Worm (Caenorhabditis elegans): Measurements from ENCODE around the gene srx-84.

The srx-84 gene

DNA sequence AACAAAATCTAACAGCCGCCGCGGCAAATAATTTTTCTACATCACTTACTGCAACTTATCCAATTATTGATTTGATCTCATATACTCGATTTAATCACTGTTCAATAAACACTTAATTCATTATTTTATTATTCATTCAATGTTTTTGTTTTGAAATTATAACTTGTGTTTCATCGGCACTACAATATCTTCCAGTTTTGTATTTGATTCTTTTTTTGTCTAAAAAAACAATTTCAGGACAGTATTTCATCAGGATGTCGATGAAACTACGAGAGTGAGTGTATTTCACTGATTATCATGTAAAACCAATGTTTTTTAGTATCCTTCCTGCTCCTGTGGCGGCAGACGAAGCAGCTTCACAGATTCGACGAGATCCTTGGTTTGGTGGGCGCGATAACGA lies 46.3 kb downstream of the srx-84 start, which contains the start of gene skp-1:
skp-1 (plus strand) TSS at position 238 of the 400 bp plus-strand sequence.
- no peak for TF ChIP-seq ceh-30 (tag; optimal IDR thresholded peaks at IDR 0.05)
- no peak for TF ChIP-seq odd-2 (tag; optimal IDR thresholded peaks at IDR 0.05)
- TF ChIP-seq T23F11.4 (GFP tag; optimal IDR thresholded peaks at IDR 0.05), result no peak
- no peak for TF ChIP-seq ceh-19 (GFP tag; optimal IDR thresholded peaks at IDR 0.05)
- TF ChIP-seq pag-3 (tag; optimal IDR thresholded peaks at IDR 0.05; ENCODE audit: borderline replicate concordance), result no peak
- TF ChIP-seq pat-9 (tag; optimal IDR thresholded peaks at IDR 0.05), result no peak
- TF ChIP-seq unc-86 (tag; optimal IDR thresholded peaks at IDR 0.05), result no peak
- TF ChIP-seq sox-2 (GFP tag; IDR thresholded peaks at IDR 0.05), result no peak
- TF ChIP-seq lin-11 (tag; optimal IDR thresholded peaks at IDR 0.05), result no peak
- no peak for TF ChIP-seq nhr-11 (tag; optimal IDR thresholded peaks at IDR 0.05)

DNA sequence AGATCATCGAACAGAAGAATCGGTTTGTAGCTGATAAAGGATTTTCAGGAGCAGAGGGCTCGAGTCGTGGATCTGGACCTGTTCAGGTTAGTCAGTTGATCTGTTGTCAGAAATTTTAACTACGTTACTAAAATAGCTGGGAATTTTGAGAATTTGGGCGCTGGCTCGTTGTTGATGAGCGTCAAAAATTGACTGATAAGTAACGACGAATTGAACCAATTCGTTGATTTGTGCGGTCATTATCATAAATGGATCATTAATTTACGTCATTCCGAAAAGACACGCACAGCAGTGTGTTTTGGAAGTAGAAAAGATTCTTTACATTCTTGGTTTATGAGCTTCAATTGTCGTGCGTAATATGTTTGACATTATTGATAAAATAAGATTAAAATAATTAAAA lies 48.9 kb downstream of the srx-84 start:
- TF ChIP-seq ceh-31 (tag; optimal IDR thresholded peaks at IDR 0.05) (no peak), elt-2 (tag; optimal IDR thresholded peaks at IDR 0.05) (peak; percentile 46)

DNA sequence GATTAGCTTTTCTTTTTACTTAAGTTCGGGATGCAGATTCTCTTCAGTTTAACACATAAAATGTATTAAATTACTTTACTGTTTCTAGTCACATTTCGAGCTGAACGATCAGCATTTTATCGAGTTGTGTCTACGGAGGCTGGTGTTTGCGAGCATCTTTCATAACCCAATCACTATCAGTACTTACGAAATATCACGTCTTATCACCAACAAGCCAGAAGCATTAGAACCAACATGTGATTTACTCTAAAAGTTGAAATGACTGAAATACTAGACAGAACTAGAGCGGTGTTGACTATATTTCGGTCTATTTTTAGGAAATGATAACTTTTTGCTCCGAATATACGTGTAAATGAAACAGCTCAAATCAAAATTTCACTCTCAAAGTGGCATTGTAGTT lies 49.5 kb downstream of the srx-84 start:
- TF ChIP-seq elt-4 (tag; optimal IDR thresholded peaks at IDR 0.05), result no peak
- no peak for TF ChIP-seq hlh-15 (tag; optimal IDR thresholded peaks at IDR 0.05)
- no peak for TF ChIP-seq pqm-1 (tag; optimal IDR thresholded peaks at IDR 0.05)
- no peak for TF ChIP-seq C38D4.7 (GFP tag; optimal IDR thresholded peaks at IDR 0.05)

DNA sequence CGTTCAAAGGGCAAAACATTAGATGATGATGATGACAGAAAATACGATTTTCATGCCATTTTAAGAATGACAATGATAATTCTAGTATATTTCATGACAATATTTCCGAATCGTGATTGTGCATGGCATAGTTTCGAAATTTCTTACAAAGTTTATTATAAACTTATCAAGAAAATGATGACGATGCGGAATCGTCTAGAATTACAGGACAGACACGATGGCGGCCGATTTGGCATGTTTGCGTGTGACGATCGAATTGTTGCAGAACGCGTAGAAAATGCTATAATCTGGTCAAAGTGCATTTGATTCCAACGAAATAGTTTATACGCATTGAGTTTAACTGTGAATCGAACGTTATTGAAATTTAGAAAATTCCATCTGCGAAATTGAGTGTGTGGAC lies 50.3 kb downstream of the srx-84 start:
- no peak for TF ChIP-seq sox-2 (GFP tag; IDR thresholded peaks at IDR 0.05)
- TF ChIP-seq dmd-4 (tag; optimal IDR thresholded peaks at IDR 0.05; ENCODE audit: borderline replicate concordance), result no peak
- TF ChIP-seq elt-4 (tag; optimal IDR thresholded peaks at IDR 0.05), result no peak
- TF ChIP-seq nfya-1 (tag; optimal IDR thresholded peaks at IDR 0.05), result no peak
- TF ChIP-seq ceh-2 (tag; optimal IDR thresholded peaks at IDR 0.05), result no peak
- no peak for TF ChIP-seq ceh-14 (tag; optimal IDR thresholded peaks at IDR 0.05)
- no peak for TF ChIP-seq ahr-1 (tag; optimal IDR thresholded peaks at IDR 0.05)
- TF ChIP-seq hlh-6 (tag; optimal IDR thresholded peaks at IDR 0.05), result no peak
- TF ChIP-seq ceh-19 (GFP tag; optimal IDR thresholded peaks at IDR 0.05), result no peak
- TF ChIP-seq unc-3 (GFP tag; conservative IDR thresholded peaks at IDR 0.05), result no peak
- no peak for TF ChIP-seq unc-3 (tag; optimal IDR thresholded peaks at IDR 0.05)
- no peak for TF ChIP-seq mec-3 (tag; optimal IDR thresholded peaks at IDR 0.05; ENCODE audit: borderline replicate concordance)
